Fruit fly (Drosophila melanogaster) S2 (cell line): ENCODE measurements around the gene CG11977.

Experiments used
- CG8478 ChIP-seq: fragments of >200 bp; optimal IDR thresholded peaks from 2 replicates; lab custom pipeline; 2018
- CTCF ChIP-seq, 2 experiments: fragments of >200 bp; optimal IDR thresholded peaks; 2 replicates each; lab custom pipeline; 2018

Gene CG11977

DNA sequence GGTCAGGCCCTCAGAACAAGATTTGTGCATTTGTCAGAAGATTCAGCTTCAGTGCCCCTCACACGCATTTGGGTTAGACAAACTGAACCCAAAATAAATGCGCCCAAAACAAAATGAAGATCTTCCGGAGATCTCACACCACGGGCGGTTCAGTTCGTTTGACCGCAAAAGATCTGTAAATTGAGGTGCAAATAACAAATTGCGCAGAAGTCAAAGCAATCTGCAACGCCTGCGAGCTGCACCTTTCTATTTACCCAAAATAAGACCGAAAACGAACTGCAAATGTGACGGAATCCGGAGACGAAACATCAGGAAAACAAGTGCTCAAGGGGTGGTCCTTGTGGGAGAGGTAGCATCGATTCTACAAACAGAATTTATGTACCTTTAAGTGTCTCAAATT is 32.0 kb upstream of the CG11977 start:
- TF ChIP-seq CG8478 (no peak), CTCF (optimal IDR thresholded peaks at IDR 0.05; lab: Kevin White, UChicago) (no peak)

DNA sequence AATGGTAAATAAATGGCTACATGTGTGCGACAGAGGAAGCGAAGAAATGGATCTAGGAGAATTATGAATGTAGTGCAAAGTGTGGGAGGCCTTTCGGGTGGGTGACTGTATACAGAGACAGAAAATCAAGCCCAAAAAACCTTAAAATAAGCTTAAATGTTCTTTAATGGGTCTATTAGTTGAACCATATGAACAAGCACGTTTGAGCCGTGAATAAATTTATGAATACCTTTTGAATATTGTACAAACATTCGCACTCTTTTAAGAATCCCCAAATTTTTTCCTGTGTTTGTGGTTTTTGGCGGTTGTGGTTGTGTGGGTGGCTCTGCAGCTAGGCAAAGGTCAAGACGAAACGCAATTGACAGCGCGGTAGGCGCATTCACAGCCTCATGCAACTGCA is 30.9 kb upstream of the CG11977 start:
- TF ChIP-seq CG8478, result no peak

DNA sequence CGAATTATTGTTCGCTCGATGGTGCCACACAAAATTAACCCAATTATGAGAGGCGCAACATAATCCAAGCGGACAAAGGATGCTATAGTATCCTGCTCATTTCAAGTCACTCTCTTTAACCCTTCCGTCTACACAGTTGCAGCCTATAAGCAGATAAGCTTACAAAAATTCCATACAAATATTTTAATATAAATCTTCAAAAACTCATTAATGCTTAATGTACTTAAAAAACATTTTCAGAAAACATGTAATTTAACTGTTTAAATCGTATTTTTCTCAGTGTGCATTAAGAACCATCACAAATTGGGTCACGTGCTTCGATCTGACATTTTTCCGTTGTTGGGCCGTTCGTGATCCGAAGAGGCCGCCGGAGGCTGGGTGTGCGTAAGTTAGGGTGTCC is 28.7 kb upstream of the CG11977 start:
- no peak for TF ChIP-seq CTCF (optimal IDR thresholded peaks at IDR 0.05; lab: Kevin White, UChicago)
- TF ChIP-seq CG8478, result no peak

DNA sequence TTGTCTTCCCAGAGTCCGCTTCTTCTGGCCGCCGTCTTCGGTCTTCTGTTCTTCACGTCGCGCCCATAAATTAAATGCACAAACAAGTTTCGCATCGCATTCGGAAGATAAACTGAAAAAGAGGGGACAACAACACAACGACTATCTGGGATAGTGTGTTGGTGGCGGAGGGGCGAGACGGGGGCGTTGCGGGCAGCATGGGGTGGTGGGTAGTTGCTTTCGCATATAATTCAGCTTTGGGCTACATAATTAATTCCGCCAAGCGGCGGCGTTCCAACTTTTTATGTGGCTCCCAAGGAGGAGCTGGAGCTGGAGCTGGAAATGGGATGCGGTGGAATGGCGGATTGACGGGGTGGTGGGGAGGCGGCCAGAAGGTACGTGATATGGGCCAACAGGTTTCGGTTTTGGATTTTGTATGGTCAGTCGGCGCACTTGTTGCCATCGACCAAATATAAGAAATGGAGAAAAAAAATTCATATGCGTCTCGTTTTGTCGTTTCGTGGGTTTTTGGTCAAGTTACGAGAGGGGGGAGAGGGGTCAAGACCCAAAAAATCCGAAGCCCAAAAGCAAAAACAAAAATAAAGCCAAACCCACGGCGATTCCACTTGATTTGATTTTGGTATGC is 28.1 kb upstream of the CG11977 start:
- no peak for TF ChIP-seq CTCF (optimal IDR thresholded peaks at IDR 0.05; lab: Kevin White, UChicago)
- TF ChIP-seq CG8478, result no peak

DNA sequence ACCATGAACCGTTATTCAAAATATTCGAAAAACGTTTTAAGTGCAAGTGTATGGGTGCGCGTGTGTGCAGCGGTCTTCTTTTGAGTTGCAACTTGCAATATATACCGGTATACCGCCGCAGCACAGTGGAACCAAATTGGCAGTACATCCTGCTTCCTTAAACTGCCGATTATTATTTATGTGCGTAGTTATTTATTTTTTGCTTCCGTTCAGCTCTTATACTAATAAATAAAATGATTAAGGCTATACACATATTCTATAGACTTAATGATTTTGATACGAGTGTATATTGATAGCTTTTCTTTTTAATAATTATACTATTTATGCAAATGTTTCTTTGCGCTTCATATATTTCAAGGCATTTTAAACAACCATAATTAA is 27.6 kb upstream of the CG11977 start:
- TF ChIP-seq CG8478, result no peak
- no peak for TF ChIP-seq CTCF (optimal IDR thresholded peaks at IDR 0.05; lab: Kevin White, UChicago)

DNA sequence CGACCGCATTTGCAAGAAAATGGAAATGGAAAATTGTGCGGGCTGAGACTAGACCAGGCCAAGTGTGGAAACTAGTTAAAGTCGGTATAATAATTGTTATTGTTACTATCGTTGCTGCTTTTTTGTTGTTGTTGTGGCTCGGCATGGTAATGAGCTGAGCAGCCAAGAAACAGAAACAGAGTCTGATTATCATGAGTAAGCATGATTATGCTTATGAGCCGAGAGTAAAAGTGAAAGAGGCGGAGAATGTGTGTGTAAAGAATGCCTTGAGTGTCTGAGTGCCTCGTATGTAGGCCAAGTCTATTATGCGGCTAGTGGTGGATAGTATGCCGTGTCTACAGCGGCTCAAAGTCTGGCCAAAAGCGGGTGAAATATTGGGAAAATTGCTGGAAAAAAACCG is 26.8 kb upstream of the CG11977 start:
- TF ChIP-seq CG8478 (no peak), CTCF (optimal IDR thresholded peaks at IDR 0.05; lab: Kevin White, UChicago) (no peak)

DNA sequence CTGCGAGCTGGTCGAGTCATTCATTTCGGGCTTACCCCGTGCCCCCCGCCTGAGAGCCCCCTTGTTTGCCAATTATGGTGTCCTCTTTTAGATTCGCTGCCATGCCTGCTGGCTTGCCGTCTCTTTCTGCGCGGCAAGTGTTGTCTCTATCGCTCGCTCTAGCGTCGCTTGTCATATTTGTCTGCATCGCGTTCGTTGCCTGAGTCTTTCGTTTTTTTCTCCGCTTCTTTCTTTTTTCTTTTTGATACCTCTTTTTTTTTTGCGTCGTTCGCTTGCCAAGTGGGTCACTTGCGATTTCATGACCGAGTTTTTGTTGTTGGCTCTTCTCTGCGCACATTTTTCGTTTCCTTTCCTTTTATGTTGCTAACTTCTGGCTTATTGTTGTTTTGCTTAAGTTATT is 25.7 kb upstream of the CG11977 start:
- TF ChIP-seq CG8478, result no peak
- TF ChIP-seq CTCF (optimal IDR thresholded peaks at IDR 0.05; lab: Kevin White, UChicago), result no peak

DNA sequence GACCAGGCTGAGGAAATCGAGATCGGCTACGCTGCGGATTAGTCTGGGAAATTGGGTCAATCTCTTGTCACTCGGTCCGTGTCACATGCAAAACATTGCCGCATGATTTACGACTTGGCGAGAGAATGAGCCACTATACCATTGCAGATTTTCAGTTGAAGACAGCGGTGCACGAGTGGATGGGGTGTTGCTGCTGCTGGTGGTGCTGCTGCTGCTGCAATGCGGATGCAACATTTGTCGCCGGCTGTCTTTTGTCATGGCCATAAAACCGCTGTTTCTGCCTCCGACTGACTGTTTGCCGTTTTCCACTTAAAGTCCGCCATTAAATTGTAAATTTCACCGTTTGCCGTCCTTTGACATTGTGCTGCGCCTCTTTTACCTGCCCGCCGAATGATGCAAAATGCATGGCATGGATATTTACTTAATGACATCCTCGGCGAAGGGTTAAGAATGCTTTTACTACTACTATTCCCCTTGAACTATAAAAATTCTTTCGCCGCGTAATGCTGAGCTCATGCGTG is 21.4 kb upstream of the CG11977 start:
- TF ChIP-seq CTCF (optimal IDR thresholded peaks at IDR 0.05; lab: Kevin White, UChicago) (no peak), CG8478 (no peak)

DNA sequence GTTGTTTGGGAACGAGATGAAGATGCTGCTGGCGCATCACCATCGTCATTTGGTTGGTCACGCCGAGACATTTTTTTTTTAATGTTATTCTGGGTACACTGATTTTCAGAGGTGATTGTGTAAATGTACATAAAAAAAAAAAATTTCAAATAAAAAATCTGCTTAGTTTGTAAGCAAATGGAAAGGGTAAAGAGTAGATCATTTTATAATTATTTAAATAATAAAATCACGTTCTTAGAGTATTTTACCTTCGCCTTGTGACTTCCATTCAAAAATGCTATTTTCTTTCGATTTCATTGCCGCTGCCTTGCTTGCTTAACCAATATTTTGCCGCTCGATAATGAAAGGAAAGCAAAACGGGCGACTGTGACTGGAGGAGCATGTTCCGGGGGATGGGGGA is 18.7 kb upstream of the CG11977 start:
- TF ChIP-seq CG8478, result no peak
- TF ChIP-seq CTCF (optimal IDR thresholded peaks at IDR 0.05; lab: Kevin White, UChicago), result no peak

DNA sequence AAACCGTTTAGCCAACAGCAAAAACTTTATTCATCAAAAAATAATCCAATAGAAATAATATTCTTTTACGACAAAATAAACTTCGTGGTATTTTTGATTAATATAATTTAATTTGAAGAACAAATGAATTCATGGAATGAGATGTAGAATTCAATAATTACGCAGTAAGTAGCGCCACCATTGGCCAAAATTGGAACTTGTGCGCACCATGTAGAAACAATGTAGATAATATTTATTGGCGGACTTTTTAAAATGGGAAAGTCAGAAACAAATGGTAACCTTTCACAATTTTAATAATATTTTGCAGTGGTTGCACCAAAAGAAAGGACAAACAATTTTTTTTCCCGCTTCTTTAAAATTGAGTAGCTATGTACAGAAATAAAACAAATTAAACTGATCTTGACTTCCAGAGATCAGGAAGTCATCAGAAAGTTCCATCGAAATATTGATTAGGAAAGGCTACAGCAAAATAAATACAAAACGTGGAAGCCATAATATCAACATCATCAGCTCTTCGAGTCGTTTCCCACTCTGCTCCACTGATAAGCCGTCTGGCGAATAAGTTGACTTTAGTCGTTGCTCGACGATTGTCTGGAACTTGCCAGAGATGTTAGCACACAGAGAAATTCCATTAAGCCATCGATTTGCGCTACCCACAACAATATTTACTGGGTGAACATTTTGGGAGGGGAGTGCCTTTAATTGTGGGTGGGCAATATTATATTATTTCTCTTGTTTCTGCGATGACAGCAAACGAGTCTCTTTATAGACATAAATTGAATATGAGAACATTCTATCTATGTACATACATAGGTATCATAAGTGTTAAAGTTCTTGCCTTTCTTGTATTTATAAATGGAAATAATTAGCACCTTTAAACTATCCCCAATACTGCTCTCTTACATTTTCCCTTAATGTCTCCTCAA is 17.4 kb upstream of the CG11977 start:
- no peak for TF ChIP-seq CG8478
- TF ChIP-seq CTCF (optimal IDR thresholded peaks at IDR 0.05; lab: Kevin White, UChicago), result peak; percentile 77 to 93

DNA sequence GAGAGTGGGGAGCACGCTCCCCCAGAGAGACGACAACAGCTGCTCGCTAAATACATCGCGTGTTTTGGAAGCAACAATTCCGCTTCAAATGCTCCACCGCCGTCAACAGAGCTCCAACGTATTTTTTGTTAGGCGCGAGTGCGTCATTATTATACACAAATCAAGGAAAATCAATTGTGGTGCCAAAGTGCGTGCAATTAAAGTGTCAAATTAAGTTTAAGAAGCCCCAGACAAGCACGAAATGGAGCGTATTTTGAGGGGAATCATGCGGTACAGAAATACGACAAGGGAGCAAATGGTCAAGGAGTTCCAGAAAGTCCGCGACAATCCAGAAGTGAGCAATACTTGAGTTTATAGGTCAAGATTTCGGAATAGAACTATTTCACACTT is 16.7 kb upstream of the CG11977 start, which contains the start of gene CAHbeta:
TSS of gene CAHbeta (plus strand) at position 85 of the 390 bp plus-strand sequence.
- TF ChIP-seq CTCF (optimal IDR thresholded peaks at IDR 0.05; lab: Kevin White, UChicago) (no peak), CG8478 (no peak)

DNA sequence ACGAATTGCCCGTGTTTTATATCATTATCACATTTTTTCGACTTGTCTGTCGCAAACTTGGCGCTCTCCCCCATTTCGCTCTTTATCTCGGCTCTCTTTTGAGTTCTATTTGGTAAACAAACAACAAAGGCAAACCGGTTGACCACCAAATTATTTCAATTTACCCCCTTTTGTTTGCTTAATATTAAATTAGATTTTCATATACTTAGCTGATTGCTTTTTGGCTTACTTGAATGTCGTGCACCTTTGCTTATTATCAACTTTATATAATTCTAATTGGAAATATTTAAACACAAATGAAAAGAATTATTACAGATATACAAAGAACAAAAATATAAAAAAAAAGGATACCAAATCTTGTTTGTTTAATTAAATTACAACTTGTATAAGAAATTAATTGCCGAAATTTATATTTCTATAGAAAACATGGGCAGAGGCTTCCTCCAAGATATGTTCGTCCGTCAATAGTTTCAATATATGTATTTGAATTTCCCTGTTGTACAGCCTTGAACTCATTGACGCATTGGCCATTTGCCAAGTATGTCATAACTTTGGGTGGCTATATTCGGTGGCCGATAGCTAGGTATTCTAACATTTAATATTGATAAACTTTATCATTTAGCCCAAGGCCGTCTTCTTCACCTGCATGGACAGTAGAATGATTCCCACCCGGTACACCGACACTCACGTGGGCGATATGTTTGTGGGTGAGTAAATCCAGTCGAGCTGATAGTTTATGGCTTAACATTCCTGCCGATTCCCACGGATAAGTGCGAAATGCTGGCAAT is 16.1 kb upstream of the CG11977 start:
- TF ChIP-seq CTCF (optimal IDR thresholded peaks at IDR 0.05; lab: Kevin White, UChicago), result no peak
- no peak for TF ChIP-seq CG8478

DNA sequence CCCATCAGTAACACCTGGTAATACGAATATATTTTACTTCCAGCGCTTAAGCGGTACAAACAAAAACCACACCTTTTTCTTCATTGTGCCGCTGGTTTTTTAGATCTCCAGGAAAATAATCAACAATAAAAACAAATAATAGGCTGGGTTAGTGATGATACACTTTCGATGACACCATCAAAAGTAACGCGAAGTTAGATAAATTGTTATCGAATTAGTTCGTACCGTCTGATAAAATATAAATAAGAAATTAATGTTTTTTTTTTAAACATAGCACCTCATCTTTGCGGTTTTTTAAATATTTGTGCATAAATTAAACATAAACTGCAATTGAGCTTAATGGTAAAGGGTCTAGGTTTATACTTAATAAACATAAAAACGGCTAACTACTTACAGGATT is 13.4 kb upstream of the CG11977 start, which contains the start of gene RagA-B:
TSS of gene RagA-B (minus strand) at position 175 of the 400 bp plus-strand sequence.
- TF ChIP-seq CTCF (optimal IDR thresholded peaks at IDR 0.05; lab: Kevin White, UChicago), result no peak
- TF ChIP-seq CG8478, result no peak

DNA sequence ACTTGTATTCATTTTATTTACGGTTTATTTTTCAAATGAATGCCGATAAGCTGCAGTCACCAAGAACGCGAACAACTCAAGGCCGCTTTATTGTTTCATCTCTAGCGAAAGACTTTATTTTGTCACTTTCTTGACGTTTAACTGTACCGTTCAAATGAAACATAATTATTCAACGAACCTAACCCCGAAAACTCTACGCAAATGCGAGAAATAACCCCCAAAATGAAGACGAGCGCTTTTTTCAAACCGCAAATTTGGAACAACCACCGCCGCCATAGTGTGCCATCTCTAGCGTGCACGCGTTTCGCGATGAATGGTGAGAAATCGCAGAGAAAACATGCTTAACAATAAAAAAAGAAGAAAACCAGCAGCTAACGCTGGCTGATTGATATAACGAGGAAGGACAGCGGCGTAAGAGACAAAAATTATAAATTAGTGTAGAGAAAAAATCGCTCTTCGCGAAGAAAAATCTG is 12.9 kb upstream of the CG11977 start, which contains the start of gene CG11970:
TSS of gene CG11970 (plus strand) at position 117 of the 473 bp plus-strand sequence.
- peak in 1 of 2 experiments; percentile 25 for TF ChIP-seq CTCF (optimal IDR thresholded peaks at IDR 0.05; lab: Kevin White, UChicago)
- no peak for TF ChIP-seq CG8478

DNA sequence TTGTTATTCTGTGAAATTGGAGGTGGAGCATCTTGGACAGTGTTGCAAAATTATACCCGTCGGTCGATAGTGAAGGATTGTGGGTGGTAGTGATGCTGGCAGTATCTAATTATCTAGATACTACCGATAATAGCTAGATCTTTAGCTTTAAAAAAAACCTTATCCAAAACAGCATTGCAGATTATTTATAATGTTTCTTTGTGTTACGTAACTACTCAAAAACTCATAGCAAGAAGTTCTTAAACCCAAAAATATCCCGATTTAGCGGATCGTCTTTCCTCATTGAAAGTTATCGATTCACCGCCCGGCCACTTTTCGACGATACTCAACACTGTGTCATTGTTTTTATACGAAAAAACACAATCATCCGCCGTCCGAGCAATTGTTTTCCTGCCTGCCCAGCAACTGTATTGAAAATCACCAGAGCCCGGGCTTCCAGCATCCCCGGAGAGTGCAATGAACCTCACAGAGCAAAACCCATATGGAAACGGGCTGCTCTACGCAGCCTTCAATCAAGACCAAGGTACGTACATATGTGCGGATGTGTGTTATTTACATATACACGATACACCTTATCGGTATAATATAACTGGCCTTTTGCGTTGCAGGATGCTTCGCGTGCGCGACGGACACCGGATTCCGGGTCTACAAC is 4.4 kb upstream of the CG11977 start, which contains the start of gene CG11975:
TSS of gene CG11975 (plus strand) at position 326 of the 652 bp plus-strand sequence.
- no peak for TF ChIP-seq CG8478
- TF ChIP-seq CTCF (optimal IDR thresholded peaks at IDR 0.05; lab: Kevin White, UChicago), result peak in 1 of 2 experiments; percentile 14
